Worm (Caenorhabditis elegans): Measurements from ENCODE around the gene W06H8.2.

The W06H8.2 gene

ce11 chrV:6228920-6229456, 22.4 kb downstream of the W06H8.2 start:
- TF ChIP-seq sem-4 (tag; optimal IDR thresholded peaks at IDR 0.05) (no peak), C34F6.9 (tag; optimal IDR thresholded peaks at IDR 0.05) (peak; percentile 7)

ce11 chrV:6229457-6229949, 22.9 kb downstream of the W06H8.2 start:
- TF ChIP-seq nhr-21 (tag; optimal IDR thresholded peaks at IDR 0.05) (peak; percentile 91), R02D3.7 (tag; optimal IDR thresholded peaks at IDR 0.05) (no peak), alr-1 (tag; optimal IDR thresholded peaks at IDR 0.05) (no peak), lin-11 (tag; optimal IDR thresholded peaks at IDR 0.05) (no peak), mbf-1 (tag; optimal IDR thresholded peaks at IDR 0.05) (no peak), egl-27 (tag; optimal IDR thresholded peaks at IDR 0.05) (peak; percentile 85), mab-5 (tag; optimal IDR thresholded peaks at IDR 0.05) (no peak), peb-1 (tag; optimal IDR thresholded peaks at IDR 0.05) (no peak), sem-4 (tag; optimal IDR thresholded peaks at IDR 0.05) (peak; percentile 76), C34F6.9 (tag; optimal IDR thresholded peaks at IDR 0.05) (peak; percentile 47), sma-9 (GFP tag; optimal IDR thresholded peaks at IDR 0.05) (peak; percentile 88), sma-9 (tag; optimal IDR thresholded peaks at IDR 0.05) (no peak), sma-3 (GFP tag; optimal IDR thresholded peaks at IDR 0.05) (peak; percentile 85), crh-2 (tag; optimal IDR thresholded peaks at IDR 0.05) (peak; percentile 81), snpc-4 (tag; optimal IDR thresholded peaks at IDR 0.05) (no peak), nhr-77 (tag; optimal IDR thresholded peaks at IDR 0.05) (no peak), nhr-10 (tag; optimal IDR thresholded peaks at IDR 0.05) (peak; percentile 54), ama-1 (optimal IDR thresholded peaks at IDR 0.05) (peak; percentile 20), lsy-2 (tag; optimal IDR thresholded peaks at IDR 0.05) (peak; percentile 28 to 63), elt-1 (tag; optimal IDR thresholded peaks at IDR 0.05) (peak; percentile 46), nhr-25 (tag; optimal IDR thresholded peaks at IDR 0.05) (peak; percentile 58), ztf-11 (tag; optimal IDR thresholded peaks at IDR 0.05) (no peak), zag-1 (tag; optimal IDR thresholded peaks at IDR 0.05) (no peak), skn-1 (tag; optimal IDR thresholded peaks at IDR 0.05) (no peak), fos-1 (tag; optimal IDR thresholded peaks at IDR 0.05) (peak; percentile 87), nhr-11 (tag; optimal IDR thresholded peaks at IDR 0.05) (no peak), nhr-237 (tag; optimal IDR thresholded peaks at IDR 0.05) (no peak), elt-3 (tag; optimal IDR thresholded peaks at IDR 0.05) (no peak), ztf-4 (tag; optimal IDR thresholded peaks at IDR 0.05) (peak; percentile 61), unc-62 (GFP tag; optimal IDR thresholded peaks at IDR 0.05) (peak; percentile 44), unc-55 (GFP tag; optimal IDR thresholded peaks at IDR 0.05) (no peak), Y55F3AM.14 (GFP tag; optimal IDR thresholded peaks at IDR 0.05) (peak; percentile 77), F13H6.1 (tag; optimal IDR thresholded peaks at IDR 0.05) (peak; percentile 88), ztf-1 (GFP tag; conservative IDR thresholded peaks at IDR 0.05) (no peak), gmeb-1 (tag; optimal IDR thresholded peaks at IDR 0.05) (peak; percentile 73), ceh-16 (tag; optimal IDR thresholded peaks at IDR 0.05) (peak; percentile 28), aly-2 (tag; optimal IDR thresholded peaks at IDR 0.05) (no peak), ceh-82 (tag; optimal IDR thresholded peaks at IDR 0.05) (no peak), dmd-4 (tag; optimal IDR thresholded peaks at IDR 0.05) (no peak), nhr-6 (tag; optimal IDR thresholded peaks at IDR 0.05) (peak; percentile 6), mdl-1 (tag; optimal IDR thresholded peaks at IDR 0.05) (peak in 1 of 2 experiments; percentile 75), ZK546.5 (tag; optimal IDR thresholded peaks at IDR 0.05) (no peak), nhr-129 (tag; optimal IDR thresholded peaks at IDR 0.05) (peak; percentile 89), blmp-1 (tag; optimal IDR thresholded peaks at IDR 0.05; ENCODE audit: insufficient read depth) (peak; percentile 66), unc-39 (tag; optimal IDR thresholded peaks at IDR 0.05) (no peak), nhr-12 (tag; optimal IDR thresholded peaks at IDR 0.05) (no peak)

Data from whole organism, L2 larva.